Fruit fly (Drosophila melanogaster) whole organism, embryonic: Measurements from ENCODE around the gene CG17717.

Source experiments
- ATbp ChIP-seq: fragments of 200-800 bp; sonication (Bioruptor generic); optimal IDR thresholded peaks from 2 replicates; lab custom pipeline; 2017; ENCODE audit warnings: missing biosample characterization, mild to moderate bottlenecking, missing genetic modification characterization, missing genetic modification reagents
- Atf6 ChIP-seq: fragments of 200-800 bp; sonication (Bioruptor generic); IDR thresholded peaks from 2 replicates; pipeline ENCODE4 v1.3.6; 2022; ENCODE audit warnings: missing biosample characterization, missing genetic modification characterization
- Awh ChIP-seq: fragments of 200-800 bp; sonication (Bioruptor generic); IDR thresholded peaks from 2 replicates; pipeline ENCODE4, ENCODE4 v1.3.6; 2022; ENCODE audit warnings: missing biosample characterization, missing genetic modification characterization
- CG10543 ChIP-seq: fragments of 200-800 bp; sonication (Bioruptor generic); optimal IDR thresholded peaks from 3 replicates; lab custom pipeline; 2017; ENCODE audit warnings: missing biosample characterization, mild to moderate bottlenecking, missing genetic modification characterization, moderate library complexity
- CG11247 ChIP-seq: fragments of 200-800 bp; sonication (Bioruptor generic); IDR thresholded peaks from 2 replicates; pipeline ENCODE4 v1.3.6; 2022; ENCODE audit warnings: missing biosample characterization, missing genetic modification characterization
- CG13424 ChIP-seq: fragments of 200-800 bp; sonication (Bioruptor generic); optimal IDR thresholded peaks from 2 replicates; lab custom pipeline; 2019; ENCODE audit warnings: missing biosample characterization, mild to moderate bottlenecking, missing genetic modification characterization, moderate library complexity
- CG14667 ChIP-seq: fragments of 200-800 bp; sonication (Bioruptor generic); IDR thresholded peaks from 2 replicates; pipeline ENCODE4 v1.3.6; 2022; ENCODE audit warnings: missing biosample characterization, missing genetic modification characterization
- CG15514 ChIP-seq: fragments of 200-800 bp; sonication (Bioruptor generic); optimal IDR thresholded peaks from 3 replicates; lab custom pipeline; 2017; ENCODE audit warnings: missing biosample characterization, missing genetic modification characterization, mild to moderate bottlenecking, moderate library complexity, missing genetic modification reagents
- CG16815 ChIP-seq: fragments of 200-800 bp; sonication (Bioruptor generic); optimal IDR thresholded peaks from 3 replicates; lab custom pipeline; 2017; ENCODE audit warnings: missing biosample characterization, mild to moderate bottlenecking, missing genetic modification characterization
- CG17912 ChIP-seq: fragments of 200-800 bp; sonication (Bioruptor generic); optimal IDR thresholded peaks from 2 replicates; lab custom pipeline; 2018; ENCODE audit warnings: missing biosample characterization, mild to moderate bottlenecking, missing genetic modification characterization
- CG18262 ChIP-seq: fragments of 200-800 bp; optimal IDR thresholded peaks from 3 replicates; lab custom pipeline; 2019; ENCODE audit warnings: missing biosample characterization, mild to moderate bottlenecking, missing genetic modification characterization, moderate library complexity
- CG2889 ChIP-seq: fragments of 200-800 bp; sonication (Bioruptor generic); IDR thresholded peaks from 3 replicates; pipeline ENCODE4 v1.3.6; 2022; ENCODE audit warnings: missing biosample characterization, missing genetic modification characterization
- CG30403 ChIP-seq: fragments of 200-800 bp; sonication (Bioruptor generic); optimal IDR thresholded peaks from 3 replicates; lab custom pipeline; 2016; ENCODE audit warnings: missing biosample characterization, missing genetic modification characterization
- CG3847 ChIP-seq: fragments of 200-800 bp; sonication (Bioruptor generic); IDR thresholded peaks from 2 replicates; pipeline ENCODE4 v1.3.6; 2022; ENCODE audit warnings: missing biosample characterization, missing genetic modification characterization
- CG43689 ChIP-seq: fragments of 200-800 bp; sonication (Bioruptor generic); IDR thresholded peaks from 2 replicates; pipeline ENCODE4 v1.3.6; 2022; ENCODE audit warnings: missing biosample characterization, missing genetic modification characterization
- CG4854 ChIP-seq: fragments of 200-800 bp; sonication (Bioruptor generic); optimal IDR thresholded peaks from 2 replicates; lab custom pipeline; 2016; ENCODE audit warnings: missing biosample characterization, missing genetic modification characterization, inconsistent platforms
- CG6689 ChIP-seq: fragments of 200-800 bp; sonication (Bioruptor generic); IDR thresholded peaks from 2 replicates; pipeline ENCODE4 v1.3.6; 2022; ENCODE audit warnings: missing biosample characterization, missing genetic modification characterization
- CG6791 ChIP-seq: fragments of 200-800 bp; sonication (Bioruptor generic); IDR thresholded peaks from 3 replicates; pipeline ENCODE4 v1.3.6; 2022; ENCODE audit warnings: missing biosample characterization, missing genetic modification characterization; ENCODE audit not compliant: partially characterized antibody
- CG8388 ChIP-seq: fragments of 200-800 bp; sonication (Bioruptor generic); optimal IDR thresholded peaks from 2 replicates; lab custom pipeline; 2019; ENCODE audit warnings: missing biosample characterization, mild to moderate bottlenecking, missing genetic modification characterization, moderate library complexity
- CG9437 ChIP-seq: fragments of 200-800 bp; sonication (Bioruptor generic); optimal IDR thresholded peaks from 2 replicates; lab custom pipeline; 2018; ENCODE audit warnings: missing biosample characterization, mild to moderate bottlenecking, missing genetic modification characterization
- CHES-1-like ChIP-seq: fragments of 200-800 bp; sonication (Bioruptor generic); optimal IDR thresholded peaks from 2 replicates; lab custom pipeline; 2016; ENCODE audit warnings: missing biosample characterization, missing genetic modification characterization
- CoRest ChIP-seq: fragments of 200-800 bp; sonication (Bioruptor generic); optimal IDR thresholded peaks from 3 replicates; lab custom pipeline; 2018; ENCODE audit warnings: missing biosample characterization, mild to moderate bottlenecking, missing genetic modification characterization, moderate library complexity
- Fer3 ChIP-seq: fragments of 200-800 bp; sonication (Bioruptor generic); optimal IDR thresholded peaks from 2 replicates; lab custom pipeline; 2018; ENCODE audit warnings: missing biosample characterization, mild to moderate bottlenecking, missing genetic modification characterization, moderate library complexity
- Jarid2 ChIP-seq: fragments of 200-800 bp; sonication (Bioruptor generic); optimal IDR thresholded peaks from 3 replicates; lab custom pipeline; 2017; ENCODE audit warnings: mild to moderate bottlenecking, missing biosample characterization, missing genetic modification reagents, missing genetic modification characterization
- Lhr ChIP-seq: fragments of 200-800 bp; sonication (Bioruptor generic); optimal IDR thresholded peaks from 3 replicates; lab custom pipeline; 2017; ENCODE audit warnings: mild to moderate bottlenecking, missing biosample characterization, missing genetic modification reagents, missing genetic modification characterization
- Lim3 ChIP-seq: fragments of 200-800 bp; sonication (Bioruptor generic); IDR thresholded peaks from 2 replicates; pipeline ENCODE4 v1.3.6; 2022; ENCODE audit warnings: missing biosample characterization, missing genetic modification characterization
- TFAM ChIP-seq: fragments of 200-800 bp; sonication (Bioruptor generic); optimal IDR thresholded peaks from 2 replicates; lab custom pipeline; 2017; ENCODE audit warnings: missing biosample characterization, missing genetic modification characterization, inconsistent platforms
- Xbp1 ChIP-seq: fragments of 200-800 bp; sonication (Bioruptor generic); optimal IDR thresholded peaks from 3 replicates; lab custom pipeline; 2016; ENCODE audit warnings: missing biosample characterization, mild to moderate bottlenecking, missing genetic modification characterization
- Xrp1 ChIP-seq: fragments of 200-800 bp; sonication (Bioruptor generic); IDR thresholded peaks from 2 replicates; pipeline ENCODE4 v1.3.6; 2022; ENCODE audit warnings: missing biosample characterization, missing genetic modification characterization
- YL-1 ChIP-seq: fragments of 200-800 bp; sonication (Bioruptor generic); optimal IDR thresholded peaks from 3 replicates; lab custom pipeline; 2017; ENCODE audit warnings: missing biosample characterization, mild to moderate bottlenecking, missing genetic modification characterization
- ap ChIP-seq: fragments of 200-800 bp; sonication (Bioruptor generic); IDR thresholded peaks from 2 replicates; pipeline ENCODE4 v1.3.6; 2022; ENCODE audit warnings: missing biosample characterization, missing genetic modification characterization
- ara ChIP-seq: fragments of 200-800 bp; sonication (Bioruptor generic); IDR thresholded peaks from 2 replicates; pipeline ENCODE4 v1.3.6; 2022; ENCODE audit warnings: missing biosample characterization, missing genetic modification characterization
- ato ChIP-seq: fragments of 200-800 bp; sonication (Bioruptor generic); IDR thresholded peaks from 2 replicates; pipeline ENCODE4 v1.3.6; 2022; ENCODE audit warnings: missing biosample characterization, missing genetic modification characterization; ENCODE audit not compliant: partially characterized antibody
- caup ChIP-seq: fragments of 200-800 bp; sonication (Bioruptor generic); optimal IDR thresholded peaks from 3 replicates; lab custom pipeline; 2017; ENCODE audit warnings: missing biosample characterization, mild to moderate bottlenecking, missing genetic modification characterization, moderate library complexity; ENCODE audit not compliant: severe bottlenecking
- ci ChIP-seq: fragments of 200-800 bp; sonication (Bioruptor generic); IDR thresholded peaks from 3 replicates; pipeline ENCODE4 v1.3.6; 2022; ENCODE audit warnings: missing biosample characterization, missing genetic modification characterization
- cwo ChIP-seq: fragments of 200-800 bp; sonication (Bioruptor generic); optimal IDR thresholded peaks from 3 replicates; lab custom pipeline; 2017; ENCODE audit warnings: missing biosample characterization, missing genetic modification characterization, mild to moderate bottlenecking, moderate library complexity, missing genetic modification reagents
- fru ChIP-seq: fragments of >200 bp; optimal IDR thresholded peaks from 2 replicates; lab custom pipeline; 2017
- ftz-f1 ChIP-seq: fragments of 200-800 bp; sonication (Bioruptor generic); optimal IDR thresholded peaks from 2 replicates; lab custom pipeline; 2016; ENCODE audit warnings: missing biosample characterization, missing genetic modification characterization
- gro ChIP-seq: fragments of 200-800 bp; sonication (Bioruptor generic); optimal IDR thresholded peaks from 2 replicates; lab custom pipeline; 2016; ENCODE audit warnings: missing biosample characterization, missing genetic modification characterization
- hb ChIP-seq: fragments of 200-800 bp; sonication (Bioruptor generic); IDR thresholded peaks from 3 replicates; pipeline ENCODE4 v1.3.6; 2022; ENCODE audit warnings: missing biosample characterization, missing genetic modification characterization; ENCODE audit not compliant: partially characterized antibody
- ind ChIP-seq: fragments of 200-800 bp; sonication (Bioruptor generic); optimal IDR thresholded peaks from 3 replicates; lab custom pipeline; 2016; ENCODE audit warnings: missing biosample characterization, missing genetic modification characterization
- lov ChIP-seq, 2 experiments: fragments of 200-800 bp in 1 of 2; fragments of >200 bp in 1 of 2; sonication (Bioruptor generic) in 1 of 2; IDR thresholded peaks in 1 of 2; optimal IDR thresholded peaks in 1 of 2; 2 replicates in 1 of 2; 3 replicates in 1 of 2; pipeline versions ENCODE4 v1.3.6 to Lab custom; 2017 to 2022; ENCODE audit warnings: missing biosample characterization in 1 of 2, missing genetic modification characterization in 1 of 2
- schlank ChIP-seq: fragments of 200-800 bp; sonication (Bioruptor generic); optimal IDR thresholded peaks from 2 replicates; lab custom pipeline; 2018; ENCODE audit warnings: missing biosample characterization, mild to moderate bottlenecking, missing genetic modification characterization
- sima ChIP-seq: fragments of 200-800 bp; sonication (Bioruptor generic); optimal IDR thresholded peaks from 2 replicates; lab custom pipeline; 2016; ENCODE audit warnings: missing biosample characterization, missing genetic modification characterization
- slp2 ChIP-seq: fragments of 200-800 bp; sonication (Bioruptor generic); optimal IDR thresholded peaks from 2 replicates; lab custom pipeline; 2016; ENCODE audit warnings: missing biosample characterization, missing genetic modification characterization
- sna ChIP-seq: fragments of 200-800 bp; sonication (Bioruptor generic); IDR thresholded peaks from 2 replicates; pipeline ENCODE4 v1.3.6; 2022; ENCODE audit warnings: missing biosample characterization, missing genetic modification characterization; ENCODE audit not compliant: partially characterized antibody
- sob ChIP-seq: fragments of 200-800 bp; sonication (Bioruptor generic); IDR thresholded peaks from 2 replicates; pipeline ENCODE4 v1.3.6; 2022; ENCODE audit warnings: missing biosample characterization, missing genetic modification characterization
- tap ChIP-seq: fragments of 200-800 bp; optimal IDR thresholded peaks from 3 replicates; lab custom pipeline; 2019; ENCODE audit warnings: missing biosample characterization, mild to moderate bottlenecking, missing genetic modification characterization, moderate library complexity
- tgo ChIP-seq: fragments of 200-800 bp; sonication (Bioruptor generic); IDR thresholded peaks from 3 replicates; pipeline ENCODE4 v1.3.6; 2022; ENCODE audit warnings: missing biosample characterization, missing genetic modification characterization
- tup ChIP-seq: fragments of 200-800 bp; sonication (Bioruptor generic); optimal IDR thresholded peaks from 2 replicates; lab custom pipeline; 2016; ENCODE audit warnings: missing biosample characterization, mild to moderate bottlenecking, missing genetic modification characterization, moderate library complexity
- z ChIP-seq: fragments of 200-800 bp; sonication (Bioruptor generic); IDR thresholded peaks from 3 replicates; pipeline ENCODE4 v1.3.6; 2022; ENCODE audit warnings: missing biosample characterization, missing genetic modification characterization

CG17717 gene

dm6 chrX:6599233-6599632 is 10.1 kb downstream of the CG17717 start (continued):
- TF ChIP-seq ATbp (peak; percentile 76), sob (GFP tag; lab: Robert Waterston, UW) (peak; percentile 98), caup (GFP tag; lab: Kevin White, UChicago) (peak; percentile 91), fru (lab: Kevin White, UChicago) (no peak), ci (GFP tag; lab: Robert Waterston, UW) (peak; percentile 90), Xbp1 (no peak), CG10543 (GFP tag; lab: Kevin White, UChicago) (no peak), CG4854 (peak; percentile 82), Awh (GFP tag; lab: Robert Waterston, UW) (peak; percentile 98), CG18262 (tag; lab: Kevin White, UChicago) (peak; percentile 81), CG11247 (GFP tag; lab: Robert Waterston, UW) (peak; percentile 98), Lhr (GFP tag; lab: Kevin White, UChicago) (peak; percentile 18), Lim3 (GFP tag; lab: Robert Waterston, UW) (peak; percentile 88), schlank (tag; lab: Kevin White, UChicago) (no peak), CG14667 (peak; percentile 97), tgo (GFP tag; lab: Robert Waterston, UW) (peak; percentile 99), sima (peak; percentile 62), CHES-1-like (no peak), ind (GFP tag; lab: Kevin White, UChicago) (peak; percentile 92), ftz-f1 (GFP tag; lab: Kevin White, UChicago) (peak; percentile 62), sna (GFP tag; lab: Robert Waterston, UW) (no peak), CG8388 (GFP tag; lab: Kevin White, UChicago) (peak; percentile 20), ato (GFP tag; lab: Robert Waterston, UW) (no peak), CoRest (tag; lab: Kevin White, UChicago) (peak; percentile 23), ap (GFP tag; lab: Robert Waterston, UW) (peak; percentile 72), slp2 (peak; percentile 85), CG2889 (GFP tag; lab: Robert Waterston, UW) (no peak), CG16815 (GFP tag; lab: Kevin White, UChicago) (no peak), Xrp1 (GFP tag; lab: Robert Waterston, UW) (peak; percentile 95), z (GFP tag; lab: Robert Waterston, UW) (peak; percentile 76), CG15514 (GFP tag; lab: Kevin White, UChicago) (peak; percentile 90), CG43689 (GFP tag; lab: Robert Waterston, UW) (no peak), ara (GFP tag; lab: Robert Waterston, UW) (peak; percentile 98), tup (GFP tag; lab: Kevin White, UChicago) (peak; percentile 85), CG17912 (GFP tag; lab: Kevin White, UChicago) (no peak), Jarid2 (GFP tag; lab: Kevin White, UChicago) (peak; percentile 68), cwo (GFP tag; lab: Kevin White, UChicago) (peak; percentile 87), YL-1 (GFP tag; lab: Kevin White, UChicago) (no peak), CG6791 (GFP tag; lab: Robert Waterston, UW) (peak; percentile 50; the same call in 1 of the 3 replicates), Atf6 (GFP tag; lab: Robert Waterston, UW) (peak; percentile 88), CG6689 (GFP tag; lab: Robert Waterston, UW) (peak; percentile 97), CG9437 (GFP tag; lab: Kevin White, UChicago) (no peak), CG30403 (peak; percentile 24), TFAM (no peak), lov (optimal IDR thresholded peaks at IDR 0.05; lab: Kevin White, UChicago) (no peak), lov (GFP tag; IDR thresholded peaks at IDR 0.05; lab: Robert Waterston, UW) (peak; percentile 96), Fer3 (tag; lab: Kevin White, UChicago) (peak; percentile 95), gro (peak; percentile 89), CG13424 (no peak), hb (GFP tag; lab: Robert Waterston, UW) (no peak), tap (no peak), CG3847 (GFP tag; lab: Robert Waterston, UW) (peak; percentile 60)
